Worm (Caenorhabditis elegans) whole organism, mixed stage, embryonic: ENCODE results near the gene sel-1.

Experiments
- hlh-1 ChIP-seq: fragments of 150-350 bp; optimal IDR thresholded peaks from 2 replicates; lab custom pipeline; 2014; ENCODE audit warnings: missing biosample characterization, missing genetic modification reagents, missing genetic modification characterization
- lin-32 ChIP-seq: fragments of 200-800 bp; sonication (Bioruptor generic); optimal IDR thresholded peaks from 2 replicates; lab custom pipeline; 2018; ENCODE audit warnings: mild to moderate bottlenecking, missing genetic modification characterization, missing compliant biosample characterization
- nhr-12 ChIP-seq: fragments of 150-350 bp; optimal IDR thresholded peaks from 2 replicates; lab custom pipeline; 2014; ENCODE audit warnings: missing biosample characterization, missing genetic modification characterization
- nhr-28 ChIP-seq: fragments of 150-350 bp; optimal IDR thresholded peaks from 2 replicates; lab custom pipeline; 2014; ENCODE audit warnings: missing biosample characterization, missing genetic modification characterization
- ztf-11 ChIP-seq: fragments of 150-350 bp; optimal IDR thresholded peaks from 2 replicates; lab custom pipeline; 2014; ENCODE audit warnings: missing biosample characterization, missing genetic modification characterization

DNA sequence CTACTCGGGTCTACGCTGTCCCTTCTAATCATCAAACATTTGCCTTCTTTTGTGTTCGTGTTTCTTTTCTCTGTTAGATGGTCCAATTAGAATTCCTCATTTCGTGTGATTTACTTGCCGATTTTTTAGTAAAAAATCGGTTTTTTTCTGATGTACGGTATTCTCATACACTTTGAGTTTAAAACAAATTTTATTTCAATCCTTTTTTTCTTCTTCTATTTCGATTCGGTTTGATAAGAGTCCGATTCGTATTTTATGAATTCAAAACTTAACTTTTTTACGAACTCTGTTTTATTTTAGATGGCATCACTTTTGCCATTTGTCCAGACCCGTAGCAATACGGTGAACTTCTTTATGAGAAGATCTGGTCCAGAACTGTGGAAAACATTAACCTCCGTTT lies 2.7 kb downstream of the sel-1 start, which contains the start of gene mrps-5:
- no peak for TF ChIP-seq nhr-12 (tag; lab: Kevin White, UChicago)
- TF ChIP-seq lin-32 (GFP tag; lab: Kevin White, UChicago): no peak
- no peak for TF ChIP-seq nhr-28 (tag; lab: Kevin White, UChicago)
- TF ChIP-seq ztf-11 (tag; lab: Kevin White, UChicago): no peak
- TF ChIP-seq hlh-1: no peak
